Worm (Caenorhabditis elegans): ENCODE data around the gene srt-39.

Gene srt-39

ce11 chrV:12455695-12456094 is 29.0 kb upstream of the srt-39 start:
- no peak for TF ChIP-seq ztf-11 (tag; optimal IDR thresholded peaks at IDR 0.05)

ce11 chrV:12460583-12460982 is 24.1 kb upstream of the srt-39 start:
- peak; percentile 38 for TF ChIP-seq unc-55 (GFP tag; optimal IDR thresholded peaks at IDR 0.05)
- TF ChIP-seq egl-27 (tag; optimal IDR thresholded peaks at IDR 0.05) = no peak

ce11 chrV:12462908-12463307 is 21.8 kb upstream of the srt-39 start, which contains the start of gene egl-10:
Gene egl-10 (minus strand): TSS chrV:12463008.
- TF ChIP-seq elt-3 (tag; optimal IDR thresholded peaks at IDR 0.05) = no peak
- TF ChIP-seq fos-1 (tag; optimal IDR thresholded peaks at IDR 0.05) = no peak
- TF ChIP-seq lin-13 (GFP tag; optimal IDR thresholded peaks at IDR 0.05) = no peak
- no peak for TF ChIP-seq gmeb-1 (tag; optimal IDR thresholded peaks at IDR 0.05)
- TF ChIP-seq ama-1 (optimal IDR thresholded peaks at IDR 0.05) = no peak
- TF ChIP-seq sma-3 (GFP tag; optimal IDR thresholded peaks at IDR 0.05) = no peak
- TF ChIP-seq R02D3.7 (tag; optimal IDR thresholded peaks at IDR 0.05) = no peak
- TF ChIP-seq dmd-4 (tag; optimal IDR thresholded peaks at IDR 0.05) = no peak
- no peak for TF ChIP-seq C34F6.9 (tag; optimal IDR thresholded peaks at IDR 0.05)
- TF ChIP-seq nhr-10 (tag; optimal IDR thresholded peaks at IDR 0.05) = no peak
- TF ChIP-seq lin-39 (tag; optimal IDR thresholded peaks at IDR 0.05) = no peak
- TF ChIP-seq sma-9 (GFP tag; optimal IDR thresholded peaks at IDR 0.05) = peak; percentile 26
- no peak for TF ChIP-seq sma-9 (tag; optimal IDR thresholded peaks at IDR 0.05)
- TF ChIP-seq lsy-2 (tag; optimal IDR thresholded peaks at IDR 0.05) = peak in 1 of 2 experiments; percentile 8
- TF ChIP-seq nhr-23 (tag; optimal IDR thresholded peaks at IDR 0.05) = no peak
- TF ChIP-seq mdl-1 (tag; optimal IDR thresholded peaks at IDR 0.05) = no peak
- TF ChIP-seq nhr-129 (tag; optimal IDR thresholded peaks at IDR 0.05) = peak; percentile 14
- TF ChIP-seq nhr-12 (tag; optimal IDR thresholded peaks at IDR 0.05) = no peak
- TF ChIP-seq unc-62 (GFP tag; optimal IDR thresholded peaks at IDR 0.05) = no peak
- no peak for TF ChIP-seq egl-27 (tag; optimal IDR thresholded peaks at IDR 0.05)
- no peak for TF ChIP-seq nhr-21 (tag; optimal IDR thresholded peaks at IDR 0.05)

ce11 chrV:12465399-12465798 is 19.3 kb upstream of the srt-39 start:
- no peak for TF ChIP-seq unc-39 (tag; optimal IDR thresholded peaks at IDR 0.05)
- peak; percentile 96 for TF ChIP-seq F13H6.1 (tag; optimal IDR thresholded peaks at IDR 0.05)
- TF ChIP-seq skn-1 (tag; optimal IDR thresholded peaks at IDR 0.05) = no peak
- peak; percentile 63 for TF ChIP-seq lin-11 (tag; optimal IDR thresholded peaks at IDR 0.05)
- peak; percentile 55 for TF ChIP-seq gmeb-1 (tag; optimal IDR thresholded peaks at IDR 0.05)
- no peak for TF ChIP-seq ceh-16 (tag; optimal IDR thresholded peaks at IDR 0.05)
- peak; percentile 79 for TF ChIP-seq egl-27 (tag; optimal IDR thresholded peaks at IDR 0.05)
- TF ChIP-seq sma-9 (GFP tag; optimal IDR thresholded peaks at IDR 0.05) = peak; percentile 95
- peak; percentile 23 for TF ChIP-seq sma-9 (tag; optimal IDR thresholded peaks at IDR 0.05)
- no peak for TF ChIP-seq ztf-1 (GFP tag; conservative IDR thresholded peaks at IDR 0.05)
- peak; percentile 21 for TF ChIP-seq mab-5 (tag; optimal IDR thresholded peaks at IDR 0.05)
- TF ChIP-seq nhr-21 (tag; optimal IDR thresholded peaks at IDR 0.05) = peak; percentile 66
- no peak for TF ChIP-seq nhr-237 (tag; optimal IDR thresholded peaks at IDR 0.05)
- peak; percentile 59 for TF ChIP-seq ztf-4 (tag; optimal IDR thresholded peaks at IDR 0.05)
- peak; percentile 86 for TF ChIP-seq nhr-129 (tag; optimal IDR thresholded peaks at IDR 0.05)
- peak; percentile 96 for TF ChIP-seq C34F6.9 (tag; optimal IDR thresholded peaks at IDR 0.05)
- peak in 1 of 2 experiments; percentile 67 for TF ChIP-seq mdl-1 (tag; optimal IDR thresholded peaks at IDR 0.05)
- no peak for TF ChIP-seq ztf-11 (tag; optimal IDR thresholded peaks at IDR 0.05)
- TF ChIP-seq mbf-1 (tag; optimal IDR thresholded peaks at IDR 0.05) = no peak
- peak; percentile 20 for TF ChIP-seq fos-1 (tag; optimal IDR thresholded peaks at IDR 0.05)
- peak; percentile 26 for TF ChIP-seq blmp-1 (tag; optimal IDR thresholded peaks at IDR 0.05; ENCODE audit: insufficient read depth)
- peak; percentile 55 to 84 for TF ChIP-seq lsy-2 (tag; optimal IDR thresholded peaks at IDR 0.05)
- peak; percentile 64 for TF ChIP-seq lin-13 (GFP tag; optimal IDR thresholded peaks at IDR 0.05)
- TF ChIP-seq crh-2 (tag; optimal IDR thresholded peaks at IDR 0.05) = peak; percentile 89
- TF ChIP-seq zag-1 (tag; optimal IDR thresholded peaks at IDR 0.05) = peak; percentile 93
- peak; percentile 32 for TF ChIP-seq snpc-4 (tag; optimal IDR thresholded peaks at IDR 0.05)
- peak; percentile 90 for TF ChIP-seq unc-55 (GFP tag; optimal IDR thresholded peaks at IDR 0.05)
- peak; percentile 53 for TF ChIP-seq sma-3 (GFP tag; optimal IDR thresholded peaks at IDR 0.05)
- peak; percentile 80 for TF ChIP-seq sem-4 (tag; optimal IDR thresholded peaks at IDR 0.05)
- TF ChIP-seq nhr-25 (tag; optimal IDR thresholded peaks at IDR 0.05) = peak; percentile 63
- no peak for TF ChIP-seq dmd-4 (tag; optimal IDR thresholded peaks at IDR 0.05)
- no peak for TF ChIP-seq nhr-23 (tag; optimal IDR thresholded peaks at IDR 0.05)
- TF ChIP-seq Y55F3AM.14 (GFP tag; optimal IDR thresholded peaks at IDR 0.05) = peak; percentile 73

All from whole organism, L2 larva.